Fruit fly (Drosophila melanogaster) Kc167 (cell line): Measurements from ENCODE around the gene crol.

Experiments used
- Myc ChIP-seq: fragments of >200 bp; optimal IDR thresholded peaks from 2 replicates; lab custom pipeline; 2017; ENCODE audit warnings: missing external identifiers
- Sin3A ChIP-seq: fragments of >200 bp; optimal IDR thresholded peaks from 2 replicates; lab custom pipeline; 2018; ENCODE audit warnings: missing external identifiers
- h ChIP-seq: fragments of >200 bp; optimal IDR thresholded peaks from 3 replicates; lab custom pipeline; 2018; ENCODE audit warnings: missing external identifiers
- insv ChIP-seq: fragments of >200 bp; optimal IDR thresholded peaks from 3 replicates; lab custom pipeline; 2018; ENCODE audit warnings: missing external identifiers
- psq ChIP-seq: fragments of >200 bp; optimal IDR thresholded peaks from 2 replicates; lab custom pipeline; 2017; ENCODE audit warnings: missing external identifiers
- ttk ChIP-seq: sonication (Bioruptor generic); optimal IDR thresholded peaks from 2 replicates; lab custom pipeline; 2017; ENCODE audit warnings: missing external identifiers

crol gene

DNA sequence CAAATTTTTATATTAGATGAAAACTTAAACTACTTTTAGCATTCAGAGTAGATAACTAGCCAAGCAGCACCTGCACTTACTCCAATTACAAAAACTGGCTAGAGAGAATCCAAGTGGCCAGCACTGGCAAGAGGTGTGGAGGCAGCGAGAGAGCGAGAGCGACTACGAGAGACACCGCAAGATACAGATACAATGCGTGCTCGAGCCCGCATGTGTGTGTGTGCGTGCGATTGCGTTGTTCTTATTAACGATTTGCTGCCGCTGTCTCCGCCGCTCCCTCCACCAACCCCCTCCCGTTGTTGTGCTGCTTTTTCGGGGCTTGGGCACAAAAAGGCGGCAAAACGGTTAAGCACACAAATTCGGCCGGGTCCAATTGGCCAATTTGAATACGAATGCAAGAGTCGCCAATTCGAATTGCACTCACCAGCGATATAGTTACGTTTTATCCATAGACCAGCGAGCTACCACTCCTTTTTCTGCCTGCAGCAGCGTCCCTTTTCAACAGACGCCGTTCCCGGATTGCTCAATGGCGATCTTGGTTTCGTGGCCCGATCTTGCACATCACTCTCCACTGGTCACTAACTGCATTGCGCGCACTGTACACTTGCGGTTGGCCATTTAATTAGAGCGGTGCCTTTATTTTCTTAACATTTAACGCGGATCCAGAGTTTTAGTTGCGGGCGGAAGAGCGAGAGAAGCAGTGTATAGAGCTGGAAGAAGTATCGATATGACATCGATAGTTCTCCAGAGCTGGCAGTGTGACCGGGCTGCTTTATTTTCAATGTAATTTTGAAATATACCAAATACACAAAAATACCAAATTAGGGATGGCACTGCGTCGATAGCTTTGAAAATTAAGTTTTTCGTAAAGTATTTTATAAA lies at the start of gene crol:
Gene crol, minus strand, starts transcription at position 737 of the 882 bp plus-strand sequence.
- no peak for TF ChIP-seq insv (lab: Kevin White, UChicago)
- no peak for TF ChIP-seq Myc
- no peak for TF ChIP-seq Sin3A (lab: Kevin White, UChicago)
- no peak for TF ChIP-seq ttk (lab: Kevin White, UChicago)
- TF ChIP-seq psq: no peak
- no peak for TF ChIP-seq h (lab: Kevin White, UChicago)

DNA sequence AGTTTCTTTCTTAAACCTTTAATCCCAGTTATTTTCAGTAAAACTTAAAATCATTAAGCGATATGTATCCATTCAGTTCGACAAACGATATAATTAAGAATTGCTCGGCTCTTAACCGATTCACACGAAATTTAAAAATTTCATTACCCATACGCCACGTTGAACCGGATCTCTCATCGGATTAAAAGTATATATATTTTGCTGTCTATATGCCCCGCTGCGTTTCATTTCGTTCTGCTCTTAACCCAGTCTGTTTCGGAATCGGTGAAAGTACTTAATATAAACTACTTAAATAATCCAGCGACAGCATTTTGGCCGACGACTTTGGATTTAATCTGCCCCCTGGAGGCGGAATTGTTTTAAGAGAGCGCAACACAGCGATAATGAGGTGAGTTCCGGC lies 43.9 kb upstream of the crol start, which contains the start of gene CG42751:
Gene CG42751, plus strand, starts transcription at position 301 of the 400 bp plus-strand sequence.
- TF ChIP-seq Myc (no peak), h (lab: Kevin White, UChicago) (no peak), insv (lab: Kevin White, UChicago) (no peak), psq (no peak), ttk (lab: Kevin White, UChicago) (no peak), Sin3A (lab: Kevin White, UChicago) (no peak)

DNA sequence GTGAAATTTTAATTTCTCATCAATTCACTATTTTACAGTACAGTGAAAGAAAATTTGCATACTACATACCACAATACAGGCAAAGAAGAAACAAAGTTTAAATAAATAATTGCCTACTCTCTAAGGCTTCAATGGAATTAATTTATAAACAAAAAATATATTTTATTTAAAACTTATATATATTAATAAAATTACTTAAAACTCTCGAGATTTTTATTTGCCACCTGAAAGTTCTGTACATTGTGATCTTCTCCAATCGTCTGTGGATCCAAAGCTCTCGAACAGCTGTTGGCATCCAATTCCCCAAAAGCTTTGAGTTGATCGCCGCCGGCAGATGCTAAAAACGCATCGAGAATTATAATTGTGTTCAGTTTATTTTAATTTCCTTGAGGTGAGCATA lies 40.4 kb upstream of the crol start, which contains the start of gene Mal-B2:
Gene Mal-B2, plus strand, starts transcription at position 301 of the 400 bp plus-strand sequence.
- no peak for TF ChIP-seq ttk (lab: Kevin White, UChicago)
- no peak for TF ChIP-seq Myc
- TF ChIP-seq insv (lab: Kevin White, UChicago): no peak
- no peak for TF ChIP-seq psq
- no peak for TF ChIP-seq h (lab: Kevin White, UChicago)
- TF ChIP-seq Sin3A (lab: Kevin White, UChicago): no peak

DNA sequence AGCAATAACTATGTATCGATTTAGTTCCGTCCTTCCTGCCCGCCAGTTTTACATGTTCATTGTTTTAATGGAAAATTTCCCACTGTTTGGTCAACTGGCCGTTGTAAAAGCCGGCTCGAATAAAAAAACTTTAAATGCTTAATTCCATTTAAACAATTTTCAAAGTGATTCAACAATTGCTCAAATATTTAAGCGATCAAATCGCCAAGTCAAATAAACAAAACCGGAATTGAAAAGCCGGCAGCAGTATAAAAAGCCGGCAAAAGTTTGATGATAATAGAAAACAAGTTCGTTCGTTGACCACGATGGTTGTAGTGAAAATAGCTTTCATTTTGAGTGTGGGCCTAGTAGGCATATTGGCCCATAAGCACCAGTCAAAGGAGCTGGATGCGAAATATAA lies 37.7 kb upstream of the crol start, which contains the start of gene Mal-B1:
Gene Mal-B1, plus strand, starts transcription at position 301 of the 400 bp plus-strand sequence.
- TF ChIP-seq insv (lab: Kevin White, UChicago): no peak
- TF ChIP-seq Myc: no peak
- TF ChIP-seq ttk (lab: Kevin White, UChicago): no peak
- TF ChIP-seq Sin3A (lab: Kevin White, UChicago): no peak
- no peak for TF ChIP-seq h (lab: Kevin White, UChicago)
- no peak for TF ChIP-seq psq

- TF ChIP-seq ttk (lab: Kevin White, UChicago): no peak
- TF ChIP-seq Myc: no peak
- no peak for TF ChIP-seq h (lab: Kevin White, UChicago)
- TF ChIP-seq insv (lab: Kevin White, UChicago): no peak
- TF ChIP-seq psq: no peak
- TF ChIP-seq Sin3A (lab: Kevin White, UChicago): no peak
Observed at dm6 chr2L:11845159-11845788, 36.0 kb upstream of the crol start.

DNA sequence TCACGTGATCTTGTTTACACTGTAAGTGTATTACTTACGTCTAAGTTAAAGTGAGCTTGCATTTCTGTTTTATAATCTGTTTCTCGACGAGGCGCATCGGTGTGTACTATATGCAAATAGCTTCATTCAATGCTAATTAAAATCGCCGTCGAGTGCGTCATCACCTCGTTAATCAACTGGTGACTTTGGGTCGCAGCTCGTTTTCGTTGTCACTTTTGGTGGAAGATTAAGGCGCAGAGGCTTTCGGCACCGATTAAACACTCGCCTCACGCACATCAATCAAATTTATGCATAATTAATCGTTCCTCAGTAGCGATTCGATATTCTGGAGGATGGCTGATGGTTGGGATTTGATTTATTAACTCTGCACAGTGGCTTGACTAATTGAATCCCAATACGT lies 35.0 kb upstream of the crol start:
- TF ChIP-seq h (lab: Kevin White, UChicago) (no peak), insv (lab: Kevin White, UChicago) (no peak), Sin3A (lab: Kevin White, UChicago) (no peak), psq (no peak), ttk (lab: Kevin White, UChicago) (no peak), Myc (no peak)

DNA sequence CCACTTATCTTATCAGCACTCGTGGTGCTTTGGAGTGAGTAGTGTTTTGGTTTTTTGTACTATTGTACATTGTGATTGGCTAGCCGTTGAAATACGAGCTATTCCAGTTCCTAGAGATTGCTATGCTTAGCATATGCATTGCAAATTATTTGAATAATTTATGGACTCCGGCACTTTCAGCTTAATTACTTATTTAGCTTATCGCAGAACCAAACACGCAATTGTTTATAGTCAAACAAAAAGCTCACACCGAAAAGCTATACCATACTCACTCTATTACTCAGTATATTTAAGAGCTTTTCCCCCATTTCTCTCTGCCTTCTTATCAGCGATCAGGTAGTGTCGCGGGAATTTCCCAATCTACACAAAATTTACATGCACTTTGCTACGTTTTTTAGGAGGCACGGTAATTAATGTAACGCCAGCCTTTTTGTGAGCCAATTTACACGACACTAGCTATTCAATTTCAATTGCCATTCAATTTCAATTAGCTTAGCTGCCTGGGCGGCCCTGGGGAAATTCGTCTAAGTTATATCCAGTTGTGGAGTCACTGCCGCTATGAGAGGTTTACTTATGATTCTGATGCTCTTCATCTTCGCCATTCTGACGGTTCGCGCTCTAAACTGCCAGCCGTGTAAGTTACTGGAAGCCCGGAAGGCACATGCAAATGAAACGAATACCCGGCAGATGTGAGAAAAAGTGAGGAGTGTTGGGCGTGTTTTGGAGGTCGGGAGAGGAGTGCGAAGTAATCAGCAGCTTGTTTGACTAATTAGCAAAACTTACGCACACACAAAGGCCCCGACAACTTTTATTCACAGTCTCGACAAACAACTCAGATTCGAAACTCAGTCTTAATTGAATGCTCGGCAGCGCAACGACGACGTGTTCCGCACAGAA lies 33.3 kb upstream of the crol start, which contains the start of the genes CG44008, CG14933, CG46426 and CG42486:
Gene CG44008, minus strand, starts transcription at position 155 of the 897 bp plus-strand sequence.
Gene CG14933, plus strand, starts transcription at position 538 of the 897 bp plus-strand sequence.
Gene CG46426, plus strand, starts transcription at position 538 of the 897 bp plus-strand sequence.
Gene CG42486, plus strand, starts transcription at position 847 of the 897 bp plus-strand sequence.
- TF ChIP-seq insv (lab: Kevin White, UChicago) (no peak), Myc (no peak), h (lab: Kevin White, UChicago) (no peak), Sin3A (lab: Kevin White, UChicago) (no peak), ttk (lab: Kevin White, UChicago) (no peak), psq (no peak)

DNA sequence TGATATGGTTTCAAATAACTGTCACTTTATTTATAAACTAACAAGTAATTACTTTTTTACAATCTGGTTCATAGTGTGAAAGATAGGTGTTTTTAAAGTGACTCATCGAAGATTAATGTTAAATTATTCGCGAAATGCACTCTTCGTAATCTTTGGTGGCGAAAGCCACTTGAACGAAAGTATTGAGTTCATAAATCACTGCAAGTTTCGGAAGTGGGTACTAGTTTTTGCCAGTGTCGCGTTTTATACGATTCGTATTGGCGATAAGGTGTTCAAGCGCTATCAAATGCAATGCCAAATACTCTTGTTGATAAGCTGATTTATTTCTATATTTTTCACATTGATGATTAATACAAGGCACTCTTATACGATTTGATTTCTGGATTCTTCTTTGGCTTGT lies 32.3 kb upstream of the crol start:
- TF ChIP-seq ttk (lab: Kevin White, UChicago): no peak
- TF ChIP-seq psq: no peak
- no peak for TF ChIP-seq insv (lab: Kevin White, UChicago)
- TF ChIP-seq Myc: no peak
- no peak for TF ChIP-seq Sin3A (lab: Kevin White, UChicago)
- no peak for TF ChIP-seq h (lab: Kevin White, UChicago)

dm6 chr2L:11840391-11840790 lies 31.2 kb upstream of the crol start, which contains the start of gene CG31704:
TSS of gene CG31704 (plus strand) at chr2L:11840691.
- no peak for TF ChIP-seq ttk (lab: Kevin White, UChicago)
- no peak for TF ChIP-seq h (lab: Kevin White, UChicago)

DNA sequence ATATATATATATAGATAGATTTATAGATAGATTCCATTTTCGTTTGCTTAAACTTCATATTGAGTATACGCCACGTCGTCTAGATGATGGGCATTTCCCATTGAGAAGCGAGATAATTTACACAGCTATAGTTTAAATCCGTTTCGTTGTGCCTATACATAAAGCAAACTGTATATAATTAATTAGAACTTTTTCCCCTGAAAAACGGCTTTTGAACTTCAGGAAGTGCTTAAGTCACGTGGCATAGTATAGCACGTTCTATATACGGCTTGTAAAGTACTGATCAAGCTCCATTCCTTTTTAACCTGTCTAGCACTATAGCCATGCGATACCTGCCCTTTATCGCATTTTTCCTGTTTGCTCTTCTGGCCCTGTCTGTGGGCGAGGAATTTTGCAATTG lies 30.4 kb upstream of the crol start, which contains the start of gene Sfp33A3:
Gene Sfp33A3, plus strand, starts transcription at position 301 of the 400 bp plus-strand sequence.
- TF ChIP-seq Myc (no peak), Sin3A (lab: Kevin White, UChicago) (no peak), insv (lab: Kevin White, UChicago) (no peak), h (lab: Kevin White, UChicago) (no peak), ttk (lab: Kevin White, UChicago) (no peak), psq (no peak)

DNA sequence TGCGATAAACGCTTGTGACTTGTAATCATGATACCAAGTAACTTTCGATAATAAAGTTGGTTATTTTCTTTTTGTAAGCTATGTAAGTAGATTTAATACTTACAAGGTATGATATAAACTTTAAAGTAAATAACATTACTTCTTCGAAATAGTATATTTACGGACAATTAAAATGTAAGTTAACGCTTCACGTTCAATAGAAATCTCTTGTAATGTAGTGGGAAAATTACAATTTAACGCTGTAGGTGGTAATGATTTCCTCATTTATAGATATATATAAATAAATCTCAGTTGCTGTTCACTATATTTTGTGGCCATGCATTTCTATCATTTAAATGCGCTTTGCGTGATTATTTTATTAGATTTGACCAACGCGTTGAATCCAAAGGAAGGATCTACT lies 28.2 kb upstream of the crol start, which contains the start of gene Sfp33A2:
Gene Sfp33A2, plus strand, starts transcription at position 301 of the 400 bp plus-strand sequence.
- TF ChIP-seq ttk (lab: Kevin White, UChicago): no peak
- TF ChIP-seq psq: no peak
- no peak for TF ChIP-seq h (lab: Kevin White, UChicago)
- TF ChIP-seq insv (lab: Kevin White, UChicago): no peak
- TF ChIP-seq Sin3A (lab: Kevin White, UChicago): no peak
- TF ChIP-seq Myc: no peak
